Fruit fly (Drosophila melanogaster) whole organism, embryonic: ENCODE results near the gene Diedel2.

Source experiments
- Asciz ChIP-seq: fragments of 200-800 bp; sonication (Bioruptor generic); optimal IDR thresholded peaks from 2 replicates; lab custom pipeline; 2017; ENCODE audit warnings: missing biosample characterization, mild to moderate bottlenecking, missing genetic modification characterization, missing genetic modification reagents
- CG10209 ChIP-seq: fragments of 200-800 bp; sonication (Bioruptor generic); optimal IDR thresholded peaks from 3 replicates; lab custom pipeline; 2017; ENCODE audit warnings: missing biosample characterization, mild to moderate bottlenecking, missing genetic modification characterization, missing genetic modification reagents
- CG10321 ChIP-seq: fragments of 200-800 bp; sonication (Bioruptor generic); IDR thresholded peaks from 2 replicates; pipeline ENCODE4 v1.3.6; 2022; ENCODE audit warnings: missing biosample characterization, missing genetic modification characterization
- CG10565 ChIP-seq: fragments of 200-800 bp; sonication (Bioruptor generic); optimal IDR thresholded peaks from 3 replicates; lab custom pipeline; 2016; ENCODE audit warnings: missing biosample characterization, mild to moderate bottlenecking, missing genetic modification characterization
- CG10979 ChIP-seq: fragments of 200-800 bp; sonication (Bioruptor generic); optimal IDR thresholded peaks from 2 replicates; lab custom pipeline; 2018; ENCODE audit warnings: missing biosample characterization, mild to moderate bottlenecking, missing genetic modification characterization, moderate library complexity
- CG11247 ChIP-seq: fragments of 200-800 bp; sonication (Bioruptor generic); IDR thresholded peaks from 2 replicates; pipeline ENCODE4 v1.3.6; 2022; ENCODE audit warnings: missing biosample characterization, missing genetic modification characterization
- CG15479 ChIP-seq: fragments of 200-800 bp; sonication (Bioruptor generic); optimal IDR thresholded peaks from 3 replicates; lab custom pipeline; 2019; ENCODE audit warnings: missing biosample characterization, mild to moderate bottlenecking, missing genetic modification characterization, moderate library complexity
- CG16863 ChIP-seq: fragments of 200-800 bp; sonication (Bioruptor generic); optimal IDR thresholded peaks from 3 replicates; lab custom pipeline; 2016; ENCODE audit warnings: missing biosample characterization, missing genetic modification characterization
- CG17328 ChIP-seq: fragments of 200-800 bp; sonication (Bioruptor generic); IDR thresholded peaks from 2 replicates; pipeline ENCODE4 v1.3.6; 2022; ENCODE audit warnings: missing biosample characterization, missing genetic modification characterization
- CG17361 ChIP-seq: fragments of 200-800 bp; sonication (Bioruptor generic); IDR thresholded peaks from 3 replicates; pipeline ENCODE4 v1.3.6; 2022; ENCODE audit warnings: missing biosample characterization, missing genetic modification characterization
- CG17802 ChIP-seq: fragments of 200-800 bp; sonication (Bioruptor generic); optimal IDR thresholded peaks from 2 replicates; lab custom pipeline; 2018; ENCODE audit warnings: missing biosample characterization, mild to moderate bottlenecking, missing genetic modification characterization, moderate library complexity
- CG18262 ChIP-seq: fragments of 200-800 bp; optimal IDR thresholded peaks from 3 replicates; lab custom pipeline; 2019; ENCODE audit warnings: missing biosample characterization, mild to moderate bottlenecking, missing genetic modification characterization, moderate library complexity
- CG2202 ChIP-seq: fragments of 200-800 bp; sonication (Bioruptor generic); optimal IDR thresholded peaks from 2 replicates; lab custom pipeline; 2018; ENCODE audit warnings: missing biosample characterization, mild to moderate bottlenecking, missing genetic modification characterization
- CG2712 ChIP-seq: fragments of 200-800 bp; optimal IDR thresholded peaks from 3 replicates; lab custom pipeline; 2019; ENCODE audit warnings: missing biosample characterization, mild to moderate bottlenecking, missing genetic modification characterization, moderate library complexity
- CG2889 ChIP-seq: fragments of 200-800 bp; sonication (Bioruptor generic); IDR thresholded peaks from 3 replicates; pipeline ENCODE4 v1.3.6; 2022; ENCODE audit warnings: missing biosample characterization, missing genetic modification characterization
- CG32772 ChIP-seq: fragments of 200-800 bp; sonication (Bioruptor generic); IDR thresholded peaks from 2 replicates; pipeline ENCODE4 v1.3.6; 2022; ENCODE audit warnings: missing biosample characterization, missing genetic modification characterization
- CG33213 ChIP-seq: fragments of 200-800 bp; sonication (Bioruptor generic); optimal IDR thresholded peaks from 3 replicates; lab custom pipeline; 2016; ENCODE audit warnings: missing biosample characterization, missing genetic modification characterization
- CG4707 ChIP-seq: fragments of 200-800 bp; sonication (Bioruptor generic); optimal IDR thresholded peaks from 2 replicates; lab custom pipeline; 2018; ENCODE audit warnings: missing biosample characterization, mild to moderate bottlenecking, missing genetic modification characterization, moderate library complexity
- CG5180 ChIP-seq: fragments of 200-800 bp; sonication (Bioruptor generic); optimal IDR thresholded peaks from 3 replicates; lab custom pipeline; 2017; ENCODE audit warnings: missing biosample characterization, missing genetic modification characterization, mild to moderate bottlenecking, moderate library complexity, missing genetic modification reagents
- CG6254 ChIP-seq: fragments of 200-800 bp; sonication (Bioruptor generic); optimal IDR thresholded peaks from 3 replicates; lab custom pipeline; 2017; ENCODE audit warnings: mild to moderate bottlenecking, missing biosample characterization, missing genetic modification reagents, missing genetic modification characterization
- HHEX ChIP-seq: fragments of 200-800 bp; sonication (Bioruptor generic); optimal IDR thresholded peaks from 3 replicates; lab custom pipeline; 2017; ENCODE audit warnings: missing biosample characterization, mild to moderate bottlenecking, missing genetic modification characterization, missing genetic modification reagents
- Hand ChIP-seq: fragments of 200-800 bp; sonication (Bioruptor generic); optimal IDR thresholded peaks from 2 replicates; lab custom pipeline; 2017; ENCODE audit warnings: mild to moderate bottlenecking, missing biosample characterization, missing genetic modification reagents, missing genetic modification characterization
- Mrtf ChIP-seq: fragments of 200-800 bp; sonication (Bioruptor generic); IDR thresholded peaks from 3 replicates; pipeline ENCODE4 v1.3.6; 2022; ENCODE audit warnings: missing biosample characterization, missing genetic modification characterization
- Nf-YC ChIP-seq: fragments of 200-800 bp; optimal IDR thresholded peaks from 3 replicates; lab custom pipeline; 2019; ENCODE audit warnings: missing biosample characterization, mild to moderate bottlenecking, missing genetic modification characterization, moderate library complexity
- Side ChIP-seq: fragments of 200-800 bp; sonication (Bioruptor generic); optimal IDR thresholded peaks from 2 replicates; lab custom pipeline; 2016; ENCODE audit warnings: missing biosample characterization, missing genetic modification characterization
- Trl ChIP-seq, 3 experiments: fragments of >200 bp in 2 of 3; fragments of 200-800 bp in 1 of 3; sonication (Bioruptor generic) in 1 of 3; optimal IDR thresholded peaks; 2 replicates in 1 of 3; 3 replicates in 2 of 3; lab custom pipeline; 2016 to 2017; ENCODE audit warnings: missing biosample characterization in 1 of 3, missing genetic modification characterization in 1 of 3
- ab ChIP-seq: fragments of 200-800 bp; sonication (Bioruptor generic); optimal IDR thresholded peaks from 2 replicates; lab custom pipeline; 2016; ENCODE audit warnings: missing biosample characterization, missing genetic modification characterization
- ash1 ChIP-seq: fragments of 200-800 bp; sonication (Bioruptor generic); optimal IDR thresholded peaks from 2 replicates; lab custom pipeline; 2018; ENCODE audit warnings: missing biosample characterization, mild to moderate bottlenecking, missing genetic modification characterization
- chif ChIP-seq, 2 experiments: fragments of 200-800 bp; sonication (Bioruptor generic); optimal IDR thresholded peaks; 3 replicates each; lab custom pipeline; 2016; ENCODE audit warnings: missing biosample characterization in 2 of 2, missing genetic modification characterization in 2 of 2
- crol ChIP-seq: fragments of 200-800 bp; sonication (Bioruptor generic); IDR thresholded peaks from 2 replicates; pipeline ENCODE4 v1.3.6; 2022; ENCODE audit warnings: missing biosample characterization, missing genetic modification characterization
- dati ChIP-seq: fragments of 200-800 bp; sonication (Bioruptor generic); IDR thresholded peaks from 2 replicates; pipeline ENCODE4 v1.3.6; 2022; ENCODE audit warnings: missing biosample characterization, missing genetic modification characterization
- gt ChIP-seq: fragments of 200-800 bp; sonication (Bioruptor generic); IDR thresholded peaks from 2 replicates; pipeline ENCODE4 v1.3.6; 2022; ENCODE audit warnings: missing biosample characterization, missing genetic modification characterization
- insv ChIP-seq, 2 experiments: fragments of 200-800 bp; sonication (Bioruptor generic); optimal IDR thresholded peaks; 3 replicates each; lab custom pipeline; 2016 to 2018; ENCODE audit warnings: missing biosample characterization in 2 of 2, missing genetic modification characterization in 2 of 2
- jigr1 ChIP-seq: fragments of 200-800 bp; sonication (Bioruptor generic); IDR thresholded peaks from 3 replicates; pipeline ENCODE4 v1.3.6; 2022; ENCODE audit warnings: missing biosample characterization, missing genetic modification characterization
- nmo ChIP-seq: fragments of 200-800 bp; sonication (Bioruptor generic); optimal IDR thresholded peaks from 2 replicates; lab custom pipeline; 2018; ENCODE audit warnings: missing biosample characterization, mild to moderate bottlenecking, missing genetic modification characterization, moderate library complexity
- pzg ChIP-seq: fragments of 200-800 bp; sonication (Bioruptor generic); optimal IDR thresholded peaks from 3 replicates; lab custom pipeline; 2018; ENCODE audit warnings: missing biosample characterization, mild to moderate bottlenecking, missing genetic modification characterization, moderate library complexity
- tap ChIP-seq: fragments of 200-800 bp; optimal IDR thresholded peaks from 3 replicates; lab custom pipeline; 2019; ENCODE audit warnings: missing biosample characterization, mild to moderate bottlenecking, missing genetic modification characterization, moderate library complexity
- z ChIP-seq: fragments of 200-800 bp; sonication (Bioruptor generic); IDR thresholded peaks from 3 replicates; pipeline ENCODE4 v1.3.6; 2022; ENCODE audit warnings: missing biosample characterization, missing genetic modification characterization
- zfh1 ChIP-seq: fragments of 200-800 bp; sonication (Bioruptor generic); IDR thresholded peaks from 3 replicates; pipeline ENCODE4 v1.3.6; 2022; ENCODE audit warnings: missing biosample characterization, missing genetic modification characterization

Gene Diedel2

DNA sequence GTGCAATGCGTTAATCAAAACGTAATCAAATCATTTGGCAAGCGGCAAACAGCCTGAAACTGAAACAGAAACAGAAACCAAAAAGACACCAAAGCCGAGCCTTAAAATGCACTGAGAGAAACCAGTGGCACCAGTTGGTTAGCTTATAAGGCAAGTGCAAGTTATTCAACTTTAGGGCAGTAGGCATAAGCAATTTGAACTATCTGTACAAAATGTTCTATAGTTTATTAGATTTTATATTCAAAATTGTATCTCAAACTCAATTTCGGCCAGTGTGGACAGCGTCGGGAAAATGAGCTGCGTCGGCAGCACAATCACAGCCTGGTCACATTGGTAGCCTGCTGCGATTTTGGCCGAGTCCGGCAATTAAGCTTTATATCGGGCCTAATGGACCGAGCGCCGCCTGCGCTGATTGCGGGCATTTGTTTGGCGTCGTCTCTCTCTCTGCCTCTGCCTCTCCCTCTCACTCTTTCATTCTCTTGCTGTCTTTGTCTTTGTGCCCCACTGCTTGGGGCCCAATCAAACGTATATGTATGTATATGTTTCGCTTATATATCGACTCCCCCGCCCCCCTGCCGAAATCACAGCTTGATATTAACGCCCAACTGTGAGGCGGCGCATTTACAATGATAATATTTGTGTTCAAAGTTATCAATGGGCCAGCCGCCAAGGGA, 41.1 kb upstream of the Diedel2 start (continued):
- no peak for TF ChIP-seq insv (GFP tag; optimal IDR thresholded peaks at IDR 0.05; lab: Kevin White, UChicago)
- TF ChIP-seq CG2889 (GFP tag; lab: Robert Waterston, UW): peak; percentile 53; the same call in 2 of the 3 replicates
- TF ChIP-seq Side (GFP tag; lab: Kevin White, UChicago): peak; percentile 5
- TF ChIP-seq CG10979 (tag; lab: Kevin White, UChicago): peak; percentile 82
- TF ChIP-seq nmo (GFP tag; lab: Kevin White, UChicago): peak; percentile 72
- TF ChIP-seq CG2202 (tag; lab: Kevin White, UChicago): peak; percentile 33
- TF ChIP-seq CG17328 (GFP tag; lab: Robert Waterston, UW): peak; percentile 85
- peak; percentile 21 for TF ChIP-seq HHEX (GFP tag; lab: Kevin White, UChicago)
- peak; percentile 68 for TF ChIP-seq CG32772
- TF ChIP-seq tap (tag; lab: Kevin White, UChicago): peak; percentile 53
- TF ChIP-seq zfh1: peak; percentile 87
- TF ChIP-seq Asciz: peak; percentile 21
- TF ChIP-seq CG17361 (GFP tag; lab: Robert Waterston, UW): peak; percentile 61
- peak; percentile 77 for TF ChIP-seq CG18262 (tag; lab: Kevin White, UChicago)
- TF ChIP-seq dati (GFP tag; lab: Robert Waterston, UW): no peak
- no peak for TF ChIP-seq pzg (GFP tag; lab: Kevin White, UChicago)
- TF ChIP-seq CG11247 (GFP tag; lab: Robert Waterston, UW): peak; percentile 30; the same call in 1 of the 2 replicates
- TF ChIP-seq chif (GFP tag; optimal IDR thresholded peaks at IDR 0.05; lab: Kevin White, UChicago): peak; percentile 69 to 71
- peak; percentile 50; the same call in 1 of the 3 replicates for TF ChIP-seq jigr1 (GFP tag; lab: Robert Waterston, UW)
- peak; percentile 44 for TF ChIP-seq CG10209
- no peak for TF ChIP-seq CG4707 (GFP tag; lab: Kevin White, UChicago)
- TF ChIP-seq Trl (optimal IDR thresholded peaks at IDR 0.05; lab: Kevin White, UChicago): peak in 1 of 2 experiments; percentile 5
- TF ChIP-seq Trl (GFP tag; optimal IDR thresholded peaks at IDR 0.05; lab: Kevin White, UChicago): peak; percentile 43
- TF ChIP-seq crol: peak; percentile 51
- peak; percentile 81 for TF ChIP-seq CG2712 (tag; lab: Kevin White, UChicago)
- peak; percentile 2 for TF ChIP-seq CG10565 (GFP tag; lab: Kevin White, UChicago)
- peak; percentile 54; the same call in 1 of the 2 replicates for TF ChIP-seq gt (GFP tag; lab: Robert Waterston, UW)
- peak; percentile 48 for TF ChIP-seq ab (GFP tag; lab: Kevin White, UChicago)
- peak; percentile 46 for TF ChIP-seq CG33213 (GFP tag; lab: Kevin White, UChicago)
- TF ChIP-seq Hand (GFP tag; lab: Kevin White, UChicago): no peak
- peak; percentile 93 for TF ChIP-seq Nf-YC (tag; lab: Kevin White, UChicago)
- peak; percentile 56 for TF ChIP-seq CG16863 (GFP tag; lab: Kevin White, UChicago)
- TF ChIP-seq z (GFP tag; lab: Robert Waterston, UW): no peak
- no peak for TF ChIP-seq ash1
- peak; percentile 30; the same call in 1 of the 3 replicates for TF ChIP-seq Mrtf (GFP tag; lab: Robert Waterston, UW)
- TF ChIP-seq CG17802 (tag; lab: Kevin White, UChicago): peak; percentile 40
- TF ChIP-seq CG15479 (GFP tag; lab: Kevin White, UChicago): no peak
- TF ChIP-seq CG6254 (GFP tag; lab: Kevin White, UChicago): peak; percentile 49
- 0 out of 2 replicates have a peak, but pooled peaks have one; percentile 40 for TF ChIP-seq CG10321
- TF ChIP-seq CG5180 (GFP tag; lab: Kevin White, UChicago): peak; percentile 29
